Worm (Caenorhabditis elegans) whole organism, L4 larva: ENCODE measurements around the gene C45H4.14.

Source experiments
- F37D6.2 ChIP-seq: sonication (generic microtip); optimal IDR thresholded peaks from 2 replicates; lab custom pipeline; 2016; ENCODE audit warnings: mild to moderate bottlenecking, missing genetic modification characterization, missing compliant biosample characterization
- F44E2.7 ChIP-seq: fragments of 200-800 bp; sonication (Bioruptor generic); IDR thresholded peaks from 2 replicates; pipeline ENCODE4 v2.1.2; 2022; ENCODE audit warnings: missing genetic modification characterization, missing compliant biosample characterization
- F49E8.2 ChIP-seq: sonication (generic microtip); optimal IDR thresholded peaks from 2 replicates; lab custom pipeline; 2016; ENCODE audit warnings: missing compliant biosample characterization, mild to moderate bottlenecking, missing genetic modification characterization, borderline replicate concordance
- Y105C5A.15 ChIP-seq: fragments of 200-800 bp; sonication (Bioruptor generic); IDR thresholded peaks from 2 replicates; pipeline ENCODE4 v1.3.6; 2022; ENCODE audit warnings: missing genetic modification characterization, missing compliant biosample characterization
- Y5F2A.4 ChIP-seq: fragments of 200-800 bp; sonication (Bioruptor generic); optimal IDR thresholded peaks from 2 replicates; lab custom pipeline; 2018; ENCODE audit warnings: mild to moderate bottlenecking, missing genetic modification characterization, missing compliant biosample characterization
- ZK337.2 ChIP-seq: fragments of 200-800 bp; sonication (Bioruptor generic); IDR thresholded peaks from 2 replicates; pipeline ENCODE4 v1.3.6; 2022; ENCODE audit warnings: missing genetic modification reagents, missing genetic modification characterization, missing compliant biosample characterization
- ZK546.5 ChIP-seq, 2 experiments: sonication (generic microtip); optimal IDR thresholded peaks; 2 replicates each; lab custom pipeline; 2017; ENCODE audit warnings: missing biosample characterization in 2 of 2, missing genetic modification characterization in 2 of 2
- aly-2 ChIP-seq: sonication (generic microtip); optimal IDR thresholded peaks from 2 replicates; lab custom pipeline; 2018; ENCODE audit warnings: missing biosample characterization, missing genetic modification characterization
- ama-1 ChIP-seq: fragments of 150-350 bp; optimal IDR thresholded peaks from 2 replicates; lab custom pipeline; 2014; ENCODE audit warnings: inconsistent platforms, mixed read lengths
- ceh-20 ChIP-seq: fragments of 200-800 bp; sonication (Bioruptor generic); IDR thresholded peaks from 2 replicates; pipeline ENCODE4 v1.3.6; 2022; ENCODE audit warnings: missing genetic modification reagents, missing genetic modification characterization, missing compliant biosample characterization
- ceh-28 ChIP-seq: fragments of 150-350 bp; optimal IDR thresholded peaks from 2 replicates; lab custom pipeline; 2014; ENCODE audit warnings: missing biosample characterization, missing genetic modification reagents, missing genetic modification characterization
- ceh-44 ChIP-seq: fragments of 200-800 bp; sonication (Bioruptor generic); IDR thresholded peaks from 2 replicates; pipeline ENCODE4 v1.3.6; 2022; ENCODE audit warnings: missing genetic modification reagents, missing genetic modification characterization, missing compliant biosample characterization
- ces-1 ChIP-seq: fragments of 150-350 bp; sonication (generic microtip); optimal IDR thresholded peaks from 4 replicates; lab custom pipeline; 2014; ENCODE audit warnings: missing biosample characterization, missing genetic modification reagents, missing genetic modification characterization
- daf-12 ChIP-seq: fragments of 150-350 bp; optimal IDR thresholded peaks from 2 replicates; lab custom pipeline; 2014; ENCODE audit warnings: missing biosample characterization, missing genetic modification reagents, missing genetic modification characterization
- dmd-6 ChIP-seq: fragments of 200-800 bp; sonication (Bioruptor generic); IDR thresholded peaks from 2 replicates; pipeline ENCODE4 v1.3.6; 2022; ENCODE audit warnings: missing genetic modification reagents, missing genetic modification characterization, missing compliant biosample characterization
- dpl-1 ChIP-seq: fragments of 150-350 bp; optimal IDR thresholded peaks from 2 replicates; lab custom pipeline; 2014; ENCODE audit warnings: missing biosample characterization, missing genetic modification reagents, missing genetic modification characterization
- dve-1 ChIP-seq: sonication (generic microtip); optimal IDR thresholded peaks from 2 replicates; lab custom pipeline; 2017; ENCODE audit warnings: antibody characterized with exemption, mild to moderate bottlenecking, missing genetic modification characterization, missing compliant biosample characterization; ENCODE audit not compliant: insufficient read depth
- egl-43 ChIP-seq: fragments of 200-800 bp; sonication (Bioruptor generic); IDR thresholded peaks from 2 replicates; pipeline ENCODE4 v1.3.6; 2022; ENCODE audit warnings: missing genetic modification reagents, missing genetic modification characterization, missing compliant biosample characterization
- hlh-11 ChIP-seq: fragments of 200-800 bp; sonication (Bioruptor generic); optimal IDR thresholded peaks from 2 replicates; lab custom pipeline; 2018; ENCODE audit warnings: mild to moderate bottlenecking, missing genetic modification characterization, missing compliant biosample characterization
- hlh-30 ChIP-seq: sonication (generic microtip); optimal IDR thresholded peaks from 2 replicates; lab custom pipeline; 2017; ENCODE audit warnings: antibody characterized with exemption, mild to moderate bottlenecking, missing genetic modification characterization, missing compliant biosample characterization; ENCODE audit not compliant: insufficient read depth
- jun-1 ChIP-seq: fragments of 150-350 bp; optimal IDR thresholded peaks from 2 replicates; lab custom pipeline; 2014; ENCODE audit warnings: missing biosample characterization, missing genetic modification reagents, missing genetic modification characterization
- lim-7 ChIP-seq: fragments of 200-800 bp; sonication (Bioruptor generic); IDR thresholded peaks from 2 replicates; pipeline ENCODE4 v1.3.6; 2022; ENCODE audit warnings: missing genetic modification characterization, missing compliant biosample characterization
- lin-1 ChIP-seq: fragments of 200-800 bp; sonication (Bioruptor generic); IDR thresholded peaks from 2 replicates; pipeline ENCODE4 v1.3.6; 2022; ENCODE audit warnings: missing genetic modification reagents, missing genetic modification characterization, missing compliant biosample characterization
- lin-13 ChIP-seq: fragments of 150-350 bp; optimal IDR thresholded peaks from 2 replicates; lab custom pipeline; 2014; ENCODE audit warnings: missing biosample characterization, missing genetic modification reagents, missing genetic modification characterization
- lin-15B ChIP-seq: fragments of 150-350 bp; sonication (generic microtip); optimal IDR thresholded peaks from 3 replicates; lab custom pipeline; 2014; ENCODE audit warnings: missing biosample characterization, missing genetic modification characterization
- lin-29 ChIP-seq: fragments of 200-800 bp; sonication (Bioruptor generic); IDR thresholded peaks from 2 replicates; pipeline ENCODE4 v1.3.6; 2022; ENCODE audit warnings: missing genetic modification reagents, missing genetic modification characterization, missing compliant biosample characterization
- lin-38 ChIP-seq: fragments of 200-800 bp; sonication (Bioruptor generic); IDR thresholded peaks from 2 replicates; pipeline ENCODE4 v1.3.6; 2022; ENCODE audit warnings: missing genetic modification reagents, missing genetic modification characterization, missing compliant biosample characterization
- madf-9 ChIP-seq: fragments of 200-800 bp; sonication (Bioruptor generic); conservative IDR thresholded peaks from 2 replicates; pipeline ENCODE4 v1.3.6; 2022; ENCODE audit warnings: missing genetic modification reagents, missing genetic modification characterization, missing compliant biosample characterization
- mep-1 ChIP-seq: fragments of 150-350 bp; sonication (generic microtip); optimal IDR thresholded peaks from 3 replicates; lab custom pipeline; 2014; ENCODE audit warnings: missing biosample characterization, missing genetic modification characterization
- mxl-2 ChIP-seq: fragments of 200-800 bp; sonication (Bioruptor generic); conservative IDR thresholded peaks from 2 replicates; pipeline ENCODE4 v1.3.6; 2022; ENCODE audit warnings: missing genetic modification reagents, missing genetic modification characterization, missing compliant biosample characterization
- mxl-3 ChIP-seq: fragments of 200-800 bp; sonication (Bioruptor generic); optimal IDR thresholded peaks from 2 replicates; lab custom pipeline; 2018; ENCODE audit warnings: mild to moderate bottlenecking, missing genetic modification characterization, missing compliant biosample characterization
- nhr-111 ChIP-seq: fragments of 200-800 bp; sonication (Bioruptor generic); optimal IDR thresholded peaks from 2 replicates; lab custom pipeline; 2018; ENCODE audit warnings: mild to moderate bottlenecking, missing genetic modification characterization, missing compliant biosample characterization
- nhr-28 ChIP-seq: fragments of 150-350 bp; optimal IDR thresholded peaks from 2 replicates; lab custom pipeline; 2014; ENCODE audit warnings: missing biosample characterization, missing genetic modification characterization
- nhr-42 ChIP-seq: fragments of 200-800 bp; sonication (Bioruptor generic); IDR thresholded peaks from 2 replicates; pipeline ENCODE4 v1.3.6; 2022; ENCODE audit warnings: missing genetic modification characterization, missing compliant biosample characterization
- php-3 ChIP-seq: fragments of 200-800 bp; sonication (Bioruptor generic); IDR thresholded peaks from 2 replicates; pipeline ENCODE4 v1.3.6; 2022; ENCODE audit warnings: missing genetic modification reagents, missing genetic modification characterization, missing compliant biosample characterization
- pqm-1 ChIP-seq: sonication (generic microtip); optimal IDR thresholded peaks from 2 replicates; lab custom pipeline; 2017; ENCODE audit warnings: missing biosample characterization, missing genetic modification characterization
- rbr-2 ChIP-seq: sonication (generic microtip); optimal IDR thresholded peaks from 2 replicates; lab custom pipeline; 2016; ENCODE audit warnings: missing genotype, missing genetic modification characterization, missing compliant biosample characterization
- saeg-2 ChIP-seq: fragments of 200-800 bp; sonication (Bioruptor generic); IDR thresholded peaks from 2 replicates; pipeline ENCODE4 v1.3.6; 2022; ENCODE audit warnings: missing genetic modification reagents, missing genetic modification characterization, missing compliant biosample characterization
- sdz-12 ChIP-seq: fragments of 200-800 bp; sonication (Bioruptor generic); optimal IDR thresholded peaks from 2 replicates; lab custom pipeline; 2018; ENCODE audit warnings: mild to moderate bottlenecking, missing genetic modification characterization, missing compliant biosample characterization
- set-16 ChIP-seq: fragments of 200-800 bp; sonication (Bioruptor generic); IDR thresholded peaks from 2 replicates; pipeline ENCODE4 v1.3.6; 2022; ENCODE audit warnings: missing genetic modification reagents, missing genetic modification characterization, missing compliant biosample characterization
- unc-62 ChIP-seq, 3 experiments: fragments of 150-350 bp in 1 of 3; sonication (generic microtip); optimal IDR thresholded peaks in 2 of 3; peaks in 1 of 3; 1 replicate in 1 of 3; 2 replicates in 2 of 3; lab custom pipeline; 2014 to 2017; ENCODE audit warnings: missing biosample characterization in 3 of 3, missing genetic modification characterization in 3 of 3, missing genetic modification reagents in 3 of 3, missing genotype in 1 of 3
- vab-7 ChIP-seq: fragments of 200-800 bp; sonication (Bioruptor generic); IDR thresholded peaks from 2 replicates; pipeline ENCODE4 v1.3.6; 2022; ENCODE audit warnings: missing genetic modification reagents, missing genetic modification characterization, missing compliant biosample characterization
- zfp-2 ChIP-seq: sonication (generic microtip); optimal IDR thresholded peaks from 2 replicates; lab custom pipeline; 2016; ENCODE audit warnings: mild to moderate bottlenecking, missing genetic modification characterization, missing compliant biosample characterization
- zfp-3 ChIP-seq: fragments of 200-800 bp; sonication (Bioruptor generic); conservative IDR thresholded peaks from 2 replicates; pipeline ENCODE4 v1.3.6; 2022; ENCODE audit warnings: missing genetic modification reagents, missing genetic modification characterization, missing compliant biosample characterization
- zip-11 ChIP-seq: fragments of 200-800 bp; sonication (Bioruptor generic); IDR thresholded peaks from 2 replicates; pipeline ENCODE4 v1.3.6; 2022; ENCODE audit warnings: missing genetic modification characterization, missing compliant biosample characterization
- zip-2 ChIP-seq: fragments of 150-350 bp; optimal IDR thresholded peaks from 2 replicates; lab custom pipeline; 2014; ENCODE audit warnings: missing biosample characterization, missing genetic modification characterization

Gene C45H4.14

ce11 chrV:2133512-2133911 lies 25.7 kb downstream of the C45H4.14 start (continued):
- TF ChIP-seq ceh-28 (tag; lab: Kevin White, UChicago) (no peak), F37D6.2 (tag; lab: Kevin White, UChicago) (peak; percentile 63), ceh-20 (peak; percentile 31; the same call in 1 of the 2 replicates), ces-1 (peak; percentile 2), F44E2.7 (GFP tag; lab: Robert Waterston, UW) (no peak), vab-7 (no peak), Y5F2A.4 (GFP tag; lab: Kevin White, UChicago) (no peak), ama-1 (lab: Kevin White, UChicago) (no peak), lin-29 (no peak), lin-13 (GFP tag; lab: Kevin White, UChicago) (no peak), hlh-11 (tag; lab: Kevin White, UChicago) (peak; percentile 83), lin-1 (GFP tag; lab: Robert Waterston, UW) (no peak), sdz-12 (GFP tag; lab: Kevin White, UChicago) (no peak), egl-43 (GFP tag; lab: Robert Waterston, UW) (0 out of 2 replicates have a peak, but pooled peaks have one; percentile 49), F49E8.2 (tag; lab: Kevin White, UChicago) (no peak), ceh-44 (GFP tag; lab: Robert Waterston, UW) (no peak), zfp-3 (GFP tag; lab: Robert Waterston, UW) (no peak), mxl-3 (GFP tag; lab: Kevin White, UChicago) (peak; percentile 11), ZK546.5 (tag; optimal IDR thresholded peaks at IDR 0.05; lab: Kevin White, UChicago) (no peak), ZK337.2 (GFP tag; lab: Robert Waterston, UW) (no peak), Y105C5A.15 (GFP tag; lab: Robert Waterston, UW) (no peak), madf-9 (GFP tag; lab: Robert Waterston, UW) (no peak), php-3 (GFP tag; lab: Robert Waterston, UW) (no peak), dpl-1 (GFP tag; lab: Kevin White, UChicago) (peak; percentile 28), daf-12 (tag; lab: Kevin White, UChicago) (no peak), lin-38 (GFP tag; lab: Robert Waterston, UW) (peak; percentile 33), saeg-2 (GFP tag; lab: Robert Waterston, UW) (no peak), unc-62 (GFP tag; optimal IDR thresholded peaks at IDR 0.05 in 1 of 2; lab: Kevin White, UChicago) (no peak), unc-62 (tag; optimal IDR thresholded peaks at IDR 0.05; lab: Kevin White, UChicago) (no peak), jun-1 (tag; lab: Kevin White, UChicago) (no peak), zip-11 (no peak), mxl-2 (GFP tag; lab: Robert Waterston, UW) (peak; percentile 97), rbr-2 (tag; lab: Kevin White, UChicago) (peak; percentile 81)

ce11 chrV:2132675-2133074 lies 26.6 kb downstream of the C45H4.14 start:
- no peak for TF ChIP-seq lim-7 (GFP tag; lab: Robert Waterston, UW)
- TF ChIP-seq set-16 (GFP tag; lab: Robert Waterston, UW) = peak; percentile 31; the same call in 1 of the 2 replicates
- TF ChIP-seq egl-43 (GFP tag; lab: Robert Waterston, UW) = peak; percentile 65; the same call in 1 of the 2 replicates
- TF ChIP-seq sdz-12 (GFP tag; lab: Kevin White, UChicago) = no peak
- no peak for TF ChIP-seq dve-1

ce11 chrV:2126996-2127585 lies 32.1 kb downstream of the C45H4.14 start, which contains the start of gene ldp-1:
ldp-1 (plus strand) TSS chrV:2127535.
- TF ChIP-seq F49E8.2 (tag; lab: Kevin White, UChicago) (peak; percentile 25), dpl-1 (GFP tag; lab: Kevin White, UChicago) (peak; percentile 94), ZK337.2 (GFP tag; lab: Robert Waterston, UW) (peak; percentile 78), hlh-11 (tag; lab: Kevin White, UChicago) (peak; percentile 34), nhr-28 (tag; lab: Kevin White, UChicago) (peak; percentile 7), zip-2 (tag; lab: Kevin White, UChicago) (no peak), ama-1 (lab: Kevin White, UChicago) (no peak), zfp-2 (tag; lab: Kevin White, UChicago) (no peak), nhr-111 (GFP tag; lab: Kevin White, UChicago) (no peak), hlh-30 (tag; lab: Kevin White, UChicago) (no peak), F44E2.7 (GFP tag; lab: Robert Waterston, UW) (no peak), aly-2 (tag; lab: Kevin White, UChicago) (no peak), ceh-20 (no peak; the same call in 1 of the 2 replicates), madf-9 (GFP tag; lab: Robert Waterston, UW) (0 out of 2 replicates have a peak, but pooled peaks have one; percentile 26), nhr-42 (GFP tag; lab: Robert Waterston, UW) (no peak), mep-1 (tag; lab: Kevin White, UChicago) (peak; percentile 10), pqm-1 (tag; lab: Kevin White, UChicago) (no peak), dmd-6 (GFP tag; lab: Robert Waterston, UW) (peak; percentile 48), lin-15B (tag; lab: Kevin White, UChicago) (no peak), lin-29 (no peak)
